Fruit fly (Drosophila melanogaster): ENCODE measurements around the gene jar.
A peak's percentile ranks its signal among the peaks of the same experiment; 100 is the strongest.

The jar gene

dm6 chr3R:24259278-24260040 lies 11.6 kb downstream of the jar start (continued):
- peak; percentile 89 for TF ChIP-seq pho (GFP tag; optimal IDR thresholded peaks at IDR 0.05)
- TF ChIP-seq CG43689 (GFP tag; IDR thresholded peaks at IDR 0.05), result peak; percentile 21; the same call in 1 of the 2 replicates
- peak; percentile 84 for TF ChIP-seq CG2889 (GFP tag; IDR thresholded peaks at IDR 0.05)
- TF ChIP-seq stc (GFP tag; IDR thresholded peaks at IDR 0.05), result peak; percentile 82
- TF ChIP-seq CG18599 (GFP tag; optimal IDR thresholded peaks at IDR 0.05), result peak; percentile 95
- peak; percentile 91 for TF ChIP-seq corto (GFP tag; optimal IDR thresholded peaks at IDR 0.05)
- no peak for TF ChIP-seq CG14860 (GFP tag; IDR thresholded peaks at IDR 0.05; ENCODE audit: partially characterized antibody)
- TF ChIP-seq Oaz (GFP tag; IDR thresholded peaks at IDR 0.05), result peak; percentile 55
- no peak for TF ChIP-seq CG14965 (GFP tag; optimal IDR thresholded peaks at IDR 0.05; ENCODE audit: borderline replicate concordance)
- TF ChIP-seq CG8944 (GFP tag; optimal IDR thresholded peaks at IDR 0.05), result peak; percentile 82
- peak; percentile 91 for TF ChIP-seq CG18262 (tag; optimal IDR thresholded peaks at IDR 0.05)
- TF ChIP-seq nmo (GFP tag; optimal IDR thresholded peaks at IDR 0.05), result peak; percentile 89
- peak; percentile 81 for TF ChIP-seq disco-r (GFP tag; optimal IDR thresholded peaks at IDR 0.05)
- TF ChIP-seq Mrtf (GFP tag; IDR thresholded peaks at IDR 0.05), result peak; percentile 88
- TF ChIP-seq ttk (GFP tag; IDR thresholded peaks at IDR 0.05), result peak; percentile 74
- TF ChIP-seq CG9876 (GFP tag; optimal IDR thresholded peaks at IDR 0.05), result peak; percentile 85
- peak; percentile 60 for TF ChIP-seq CG10543 (GFP tag; optimal IDR thresholded peaks at IDR 0.05)
- TF ChIP-seq gcm2 (GFP tag; optimal IDR thresholded peaks at IDR 0.05), result peak; percentile 79
- TF ChIP-seq pzg (GFP tag; optimal IDR thresholded peaks at IDR 0.05), result peak; percentile 18
- TF ChIP-seq Mad (GFP tag; optimal IDR thresholded peaks at IDR 0.05), result peak; percentile 64
- peak; percentile 88 for TF ChIP-seq CG1647 (GFP tag; optimal IDR thresholded peaks at IDR 0.05)
- peak; percentile 37 for TF ChIP-seq pfk (GFP tag; optimal IDR thresholded peaks at IDR 0.05)
- peak; percentile 84 for TF ChIP-seq CG15011 (GFP tag; optimal IDR thresholded peaks at IDR 0.05)
- TF ChIP-seq Sin3A (optimal IDR thresholded peaks at IDR 0.05), result no peak
- peak; percentile 99 for TF ChIP-seq CG11696 (GFP tag; IDR thresholded peaks at IDR 0.05)
- peak; percentile 87 for TF ChIP-seq CG11247 (GFP tag; IDR thresholded peaks at IDR 0.05)
- TF ChIP-seq cwo (GFP tag; optimal IDR thresholded peaks at IDR 0.05), result peak; percentile 86
- peak; percentile 76 for TF ChIP-seq D19B (GFP tag; optimal IDR thresholded peaks at IDR 0.05)
- TF ChIP-seq CG33213 (GFP tag; optimal IDR thresholded peaks at IDR 0.05), result peak; percentile 76
- TF ChIP-seq BEAF-32 (GFP tag; optimal IDR thresholded peaks at IDR 0.05), result no peak
- TF ChIP-seq Doc3 (GFP tag; IDR thresholded peaks at IDR 0.05; ENCODE audit: partially characterized antibody), result no peak
- peak; percentile 67 for TF ChIP-seq wek (GFP tag; optimal IDR thresholded peaks at IDR 0.05)
- TF ChIP-seq CG10654 (GFP tag; optimal IDR thresholded peaks at IDR 0.05), result peak; percentile 81
- peak; percentile 37; the same call in 1 of the 2 replicates for TF ChIP-seq Lim3 (GFP tag; IDR thresholded peaks at IDR 0.05)
- no peak for TF ChIP-seq CG2129 (GFP tag; IDR thresholded peaks at IDR 0.05; ENCODE audit: partially characterized antibody)
- peak; percentile 81 for TF ChIP-seq CG3407 (GFP tag; optimal IDR thresholded peaks at IDR 0.05)
- peak; percentile 87 for TF ChIP-seq dysf (GFP tag; IDR thresholded peaks at IDR 0.05)
- peak; percentile 80 for TF ChIP-seq CG6654 (GFP tag; optimal IDR thresholded peaks at IDR 0.05)
- no peak for TF ChIP-seq hb (GFP tag; IDR thresholded peaks at IDR 0.05; ENCODE audit: partially characterized antibody)
- peak; percentile 78 for TF ChIP-seq ac (GFP tag; optimal IDR thresholded peaks at IDR 0.05)
- peak; percentile 95 for TF ChIP-seq zfh2 (GFP tag; optimal IDR thresholded peaks at IDR 0.05)
- TF ChIP-seq CG4282 (GFP tag; optimal IDR thresholded peaks at IDR 0.05), result peak; percentile 73
- peak; percentile 36 for TF ChIP-seq Nf-YC (tag; optimal IDR thresholded peaks at IDR 0.05)
- no peak for TF ChIP-seq Stat92E (GFP tag; optimal IDR thresholded peaks at IDR 0.05)
- no peak for TF ChIP-seq CG6791 (GFP tag; IDR thresholded peaks at IDR 0.05; ENCODE audit: partially characterized antibody)
- TF ChIP-seq nerfin-1 (tag; optimal IDR thresholded peaks at IDR 0.05), result peak; percentile 79
- TF ChIP-seq fu2 (GFP tag; optimal IDR thresholded peaks at IDR 0.05), result peak; percentile 86
- peak; percentile 87 for TF ChIP-seq sisA (GFP tag; IDR thresholded peaks at IDR 0.05)
- TF ChIP-seq Doc2 (GFP tag; IDR thresholded peaks at IDR 0.05), result no peak

Data from whole organism, embryonic.